Fruit fly (Drosophila melanogaster) S2 (cell line): Measurements from ENCODE around the gene Utx.

Experiments
- CG8478 ChIP-seq: fragments of >200 bp; optimal IDR thresholded peaks from 2 replicates; lab custom pipeline; 2018
- CTCF ChIP-seq, 2 experiments: fragments of >200 bp; optimal IDR thresholded peaks; 2 replicates each; lab custom pipeline; 2018

Gene Utx

dm6 chr2L:10278658-10279057 lies at the start of gene Utx:
Gene Utx (minus strand): TSS chr2L:10278811.
- TF ChIP-seq CG8478 (lab: Kevin White, UChicago) = no peak
- peak in 1 of 2 experiments; percentile 21 for TF ChIP-seq CTCF (optimal IDR thresholded peaks at IDR 0.05; lab: Kevin White, UChicago)

- TF ChIP-seq CG8478 (lab: Kevin White, UChicago) = no peak
- no peak for TF ChIP-seq CTCF (optimal IDR thresholded peaks at IDR 0.05; lab: Kevin White, UChicago)
Measured at dm6 chr2L:10327790-10328189, 49.2 kb upstream of the Utx start, which contains the start of gene RnrL. Gene RnrL (minus strand): TSS chr2L:10327943.

dm6 chr2L:10322773-10323487 lies 44.3 kb upstream of the Utx start, which contains the start of gene CG5381:
Gene CG5381 (minus strand): TSS chr2L:10323102.
- TF ChIP-seq CTCF (optimal IDR thresholded peaks at IDR 0.05; lab: Kevin White, UChicago) = no peak
- TF ChIP-seq CG8478 (lab: Kevin White, UChicago) = no peak

- TF ChIP-seq CTCF (optimal IDR thresholded peaks at IDR 0.05; lab: Kevin White, UChicago) (no peak), CG8478 (lab: Kevin White, UChicago) (no peak)
Measured at dm6 chr2L:10322176-10322575, 43.6 kb upstream of the Utx start, which contains the start of gene CG4995. Gene CG4995 (plus strand): TSS chr2L:10322476.

dm6 chr2L:10321612-10322011 lies 43.0 kb upstream of the Utx start:
- TF ChIP-seq CTCF (optimal IDR thresholded peaks at IDR 0.05; lab: Kevin White, UChicago) (no peak), CG8478 (lab: Kevin White, UChicago) (no peak)

dm6 chr2L:10321036-10321583 lies 42.5 kb upstream of the Utx start:
- no peak for TF ChIP-seq CG8478 (lab: Kevin White, UChicago)

- TF ChIP-seq CG8478 (lab: Kevin White, UChicago) (no peak), CTCF (optimal IDR thresholded peaks at IDR 0.05; lab: Kevin White, UChicago) (no peak)
Measured at dm6 chr2L:10320174-10320775, 41.7 kb upstream of the Utx start.

dm6 chr2L:10315888-10316287 lies 37.3 kb upstream of the Utx start:
- TF ChIP-seq CTCF (optimal IDR thresholded peaks at IDR 0.05; lab: Kevin White, UChicago) = no peak
- no peak for TF ChIP-seq CG8478 (lab: Kevin White, UChicago)

dm6 chr2L:10314327-10315210 lies 36.0 kb upstream of the Utx start, which contains the start of the genes Usp14 and CG4972:
Gene Usp14 (minus strand): TSS chr2L:10314396.
Gene CG4972 (plus strand): TSS chr2L:10314792.
- TF ChIP-seq CG8478 (lab: Kevin White, UChicago) (no peak), CTCF (optimal IDR thresholded peaks at IDR 0.05; lab: Kevin White, UChicago) (no peak)

- TF ChIP-seq CG8478 (lab: Kevin White, UChicago) (no peak), CTCF (optimal IDR thresholded peaks at IDR 0.05; lab: Kevin White, UChicago) (peak in 1 of 2 experiments; percentile 6)
Measured at dm6 chr2L:10311822-10312221, 33.2 kb upstream of the Utx start.

- TF ChIP-seq CG8478 (lab: Kevin White, UChicago) (no peak), CTCF (optimal IDR thresholded peaks at IDR 0.05; lab: Kevin White, UChicago) (no peak)
Measured at dm6 chr2L:10310614-10311382, 32.2 kb upstream of the Utx start, which contains the start of gene Cdk5alpha. Gene Cdk5alpha (minus strand): TSS chr2L:10310956.

dm6 chr2L:10306518-10307260 lies 28.1 kb upstream of the Utx start, which contains the start of the genes CG5390 and CG4968:
Gene CG5390 (minus strand): TSS chr2L:10306594.
Gene CG4968 (plus strand): TSS chr2L:10306922.
- no peak for TF ChIP-seq CTCF (optimal IDR thresholded peaks at IDR 0.05; lab: Kevin White, UChicago)
- no peak for TF ChIP-seq CG8478 (lab: Kevin White, UChicago)
